Worm (Caenorhabditis elegans) whole organism, L1 larva: Measurements from ENCODE around the gene W09C2.8.

ENCODE experiments used
- Y116A8C.19 ChIP-seq: sonication (generic microtip); optimal IDR thresholded peaks from 2 replicates; lab custom pipeline; 2016; ENCODE audit warnings: missing compliant biosample characterization, missing genetic modification characterization, borderline replicate concordance
- aha-1 ChIP-seq: fragments of 150-350 bp; optimal IDR thresholded peaks from 2 replicates; lab custom pipeline; 2014; ENCODE audit warnings: missing biosample characterization, missing genetic modification characterization
- aly-2 ChIP-seq: fragments of 150-350 bp; optimal IDR thresholded peaks from 2 replicates; lab custom pipeline; 2014; ENCODE audit warnings: missing biosample characterization, missing genetic modification characterization
- blmp-1 ChIP-seq: fragments of 150-350 bp; optimal IDR thresholded peaks from 2 replicates; lab custom pipeline; 2014; ENCODE audit warnings: missing biosample characterization, missing genetic modification characterization
- ceh-82 ChIP-seq, 3 experiments: fragments of 150-350 bp in 1 of 3; sonication (generic microtip) in 2 of 3; optimal IDR thresholded peaks; 2 replicates each; lab custom pipeline; 2014 to 2017; ENCODE audit warnings: missing biosample characterization in 3 of 3, missing genetic modification characterization in 3 of 3
- ceh-90 ChIP-seq: sonication (generic microtip); optimal IDR thresholded peaks from 2 replicates; lab custom pipeline; 2016; ENCODE audit warnings: missing genetic modification characterization, missing compliant biosample characterization
- dpl-1 ChIP-seq, 3 experiments: fragments of 150-350 bp in 2 of 3; sonication (generic microtip) in 1 of 3; optimal IDR thresholded peaks; 2 replicates each; lab custom pipeline; 2014 to 2017; ENCODE audit warnings: missing biosample characterization in 3 of 3, missing genetic modification characterization in 3 of 3, missing genetic modification reagents in 3 of 3
- efl-1 ChIP-seq, 4 experiments: fragments of 150-350 bp; optimal IDR thresholded peaks in 3 of 4; peaks in 1 of 4; 1 replicate in 1 of 4; 2 replicates in 3 of 4; lab custom pipeline; 2014; ENCODE audit warnings: missing biosample characterization in 2 of 4, missing genetic modification characterization in 2 of 4, missing genetic modification reagents in 2 of 4
- efl-3 ChIP-seq: fragments of 200-800 bp; sonication (Bioruptor generic); optimal IDR thresholded peaks from 2 replicates; lab custom pipeline; 2018; ENCODE audit warnings: mild to moderate bottlenecking, missing genetic modification characterization, missing compliant biosample characterization
- egl-27 ChIP-seq, 2 experiments: fragments of 150-350 bp in 1 of 2; sonication (generic microtip); optimal IDR thresholded peaks; 3 replicates each; lab custom pipeline; 2017 to 2018; ENCODE audit warnings: missing biosample characterization in 2 of 2, missing genetic modification characterization in 2 of 2, missing genetic modification reagents in 2 of 2
- elt-2 ChIP-seq: sonication (generic microtip); optimal IDR thresholded peaks from 2 replicates; lab custom pipeline; 2016; ENCODE audit warnings: missing genetic modification characterization, mild to moderate bottlenecking, inconsistent platforms, missing compliant biosample characterization, missing genetic modification reagents
- elt-3 ChIP-seq, 6 experiments: fragments of 150-350 bp in 1 of 6; sonication (generic microtip); optimal IDR thresholded peaks; 2 replicates each; lab custom pipeline; 2017 to 2018; ENCODE audit warnings: missing biosample characterization in 6 of 6, missing genetic modification characterization in 6 of 6, inconsistent platforms in 1 of 6
- fkh-10 ChIP-seq: sonication (generic microtip); optimal IDR thresholded peaks from 2 replicates; lab custom pipeline; 2017; ENCODE audit warnings: missing biosample characterization, missing genetic modification reagents, missing genetic modification characterization
- hlh-17 ChIP-seq: fragments of 200-800 bp; sonication (Bioruptor generic); optimal IDR thresholded peaks from 2 replicates; lab custom pipeline; 2018; ENCODE audit warnings: missing genetic modification characterization, mild to moderate bottlenecking, missing compliant biosample characterization, moderate library complexity, borderline replicate concordance
- hpl-2 ChIP-seq: fragments of 150-350 bp; optimal IDR thresholded peaks from 2 replicates; lab custom pipeline; 2014; ENCODE audit warnings: missing biosample characterization, missing genetic modification reagents, missing genetic modification characterization
- irx-1 ChIP-seq: sonication (generic microtip); optimal IDR thresholded peaks from 2 replicates; lab custom pipeline; 2016; ENCODE audit warnings: missing genetic modification characterization, missing compliant biosample characterization
- isw-1 ChIP-seq: fragments of 200-800 bp; sonication (Bioruptor generic); IDR thresholded peaks from 2 replicates; pipeline ENCODE4 v1.3.6; 2022; ENCODE audit warnings: missing genetic modification characterization, missing compliant biosample characterization
- jun-1 ChIP-seq: fragments of 150-350 bp; optimal IDR thresholded peaks from 2 replicates; lab custom pipeline; 2014; ENCODE audit warnings: missing biosample characterization, missing genetic modification reagents, missing genetic modification characterization
- lin-14 ChIP-seq: fragments of 200-800 bp; sonication (Bioruptor generic); optimal IDR thresholded peaks from 2 replicates; lab custom pipeline; 2018; ENCODE audit warnings: mild to moderate bottlenecking, missing genetic modification characterization, moderate library complexity, missing compliant biosample characterization
- lin-35 ChIP-seq, 2 experiments: fragments of 150-350 bp; optimal IDR thresholded peaks; 2 replicates each; lab custom pipeline; 2014; ENCODE audit warnings: missing biosample characterization in 2 of 2, missing genetic modification characterization in 2 of 2, missing genetic modification reagents in 2 of 2
- lir-3 ChIP-seq: sonication (generic microtip); optimal IDR thresholded peaks from 2 replicates; lab custom pipeline; 2016; ENCODE audit warnings: mild to moderate bottlenecking, missing genetic modification characterization, moderate library complexity, missing compliant biosample characterization; ENCODE audit not compliant: poor library complexity
- lsy-2 ChIP-seq, 2 experiments: fragments of 150-350 bp; optimal IDR thresholded peaks; 2 replicates each; lab custom pipeline; 2014; ENCODE audit warnings: missing biosample characterization in 2 of 2, missing genetic modification characterization in 2 of 2
- mdl-1 ChIP-seq, 2 experiments: fragments of 150-350 bp; optimal IDR thresholded peaks; 2 replicates each; lab custom pipeline; 2014 to 2017; ENCODE audit warnings: missing biosample characterization in 2 of 2, missing genetic modification characterization in 2 of 2, inconsistent platforms in 1 of 2
- mef-2 ChIP-seq: fragments of 150-350 bp; optimal IDR thresholded peaks from 2 replicates; lab custom pipeline; 2014; ENCODE audit warnings: missing biosample characterization, missing genetic modification characterization
- mep-1 ChIP-seq: fragments of 150-350 bp; optimal IDR thresholded peaks from 2 replicates; lab custom pipeline; 2014; ENCODE audit warnings: missing biosample characterization, missing genetic modification characterization
- nhr-11 ChIP-seq: fragments of 150-350 bp; optimal IDR thresholded peaks from 2 replicates; lab custom pipeline; 2014; ENCODE audit warnings: missing biosample characterization, missing genetic modification characterization
- nhr-20 ChIP-seq: sonication (generic microtip); optimal IDR thresholded peaks from 2 replicates; lab custom pipeline; 2016; ENCODE audit warnings: mild to moderate bottlenecking, missing genetic modification characterization, missing compliant biosample characterization
- nhr-237 ChIP-seq: fragments of 150-350 bp; optimal IDR thresholded peaks from 2 replicates; lab custom pipeline; 2014; ENCODE audit warnings: missing biosample characterization, missing genetic modification characterization
- nhr-28 ChIP-seq: fragments of 150-350 bp; optimal IDR thresholded peaks from 2 replicates; lab custom pipeline; 2014; ENCODE audit warnings: missing biosample characterization, missing genetic modification characterization
- nhr-71 ChIP-seq: sonication (generic microtip); optimal IDR thresholded peaks from 2 replicates; lab custom pipeline; 2016; ENCODE audit warnings: mild to moderate bottlenecking, missing genetic modification characterization, moderate library complexity, missing compliant biosample characterization
- nhr-85 ChIP-seq: sonication (generic microtip); peaks from one replicate; lab custom pipeline; 2016; ENCODE audit warnings: missing genetic modification characterization, inconsistent platforms, missing compliant biosample characterization
- nhr-90 ChIP-seq: sonication (generic microtip); optimal IDR thresholded peaks from 2 replicates; lab custom pipeline; 2016; ENCODE audit warnings: mild to moderate bottlenecking, missing genetic modification characterization, missing compliant biosample characterization; ENCODE audit not compliant: poor library complexity
- rnt-1 ChIP-seq: sonication (generic microtip); optimal IDR thresholded peaks from 2 replicates; lab custom pipeline; 2016; ENCODE audit warnings: mild to moderate bottlenecking, missing genetic modification characterization, moderate library complexity, missing compliant biosample characterization
- skn-1 ChIP-seq: fragments of 150-350 bp; optimal IDR thresholded peaks from 2 replicates; lab custom pipeline; 2014; ENCODE audit warnings: missing biosample characterization, missing genetic modification characterization
- snu-23 ChIP-seq: sonication (generic microtip); optimal IDR thresholded peaks from 2 replicates; lab custom pipeline; 2016; ENCODE audit warnings: missing genetic modification characterization, missing compliant biosample characterization
- sptf-1 ChIP-seq: fragments of 150-350 bp; optimal IDR thresholded peaks from 2 replicates; lab custom pipeline; 2014; ENCODE audit warnings: missing biosample characterization, missing genetic modification characterization
- sup-37 ChIP-seq: fragments of 200-800 bp; sonication (Bioruptor generic); optimal IDR thresholded peaks from 2 replicates; lab custom pipeline; 2018; ENCODE audit warnings: mild to moderate bottlenecking, missing genetic modification characterization, missing compliant biosample characterization
- swsn-7 ChIP-seq: sonication (generic microtip); optimal IDR thresholded peaks from 2 replicates; lab custom pipeline; 2016; ENCODE audit warnings: missing genetic modification characterization, missing compliant biosample characterization
- tbx-2 ChIP-seq: sonication (generic microtip); optimal IDR thresholded peaks from 2 replicates; lab custom pipeline; 2016; ENCODE audit warnings: missing genetic modification characterization, missing compliant biosample characterization
- tlp-1 ChIP-seq: fragments of 150-350 bp; optimal IDR thresholded peaks from 2 replicates; lab custom pipeline; 2014; ENCODE audit warnings: missing biosample characterization, missing genetic modification characterization
- zag-1 ChIP-seq: fragments of 150-350 bp; optimal IDR thresholded peaks from 2 replicates; lab custom pipeline; 2014; ENCODE audit warnings: missing biosample characterization, missing genetic modification characterization
- ztf-4 ChIP-seq: fragments of 150-350 bp; optimal IDR thresholded peaks from 2 replicates; lab custom pipeline; 2014; ENCODE audit warnings: missing biosample characterization, missing genetic modification characterization

Gene W09C2.8

DNA sequence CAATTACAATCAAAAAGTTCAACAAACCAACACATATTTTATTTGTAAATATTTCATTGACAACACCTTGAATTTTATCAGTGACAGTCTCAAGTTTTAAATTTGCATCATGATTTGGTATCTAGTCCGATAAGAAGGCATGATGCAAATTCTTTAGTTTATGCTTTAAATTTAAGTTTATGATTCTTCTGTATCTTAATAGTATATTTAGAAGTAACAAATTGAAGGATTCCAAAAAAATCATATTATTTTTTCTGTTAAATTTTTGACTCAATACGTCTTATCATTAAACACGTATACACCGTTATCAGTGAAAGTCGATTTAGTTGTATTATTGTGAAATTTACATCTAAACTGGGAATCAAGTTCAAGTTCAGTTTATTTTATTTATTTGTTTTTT lies 27.1 kb upstream of the W09C2.8 start, which contains the start of gene chca-1:
TSS of gene chca-1 (plus strand) at position 161 of the 400 bp plus-strand sequence.
- TF ChIP-seq aly-2: no peak
- TF ChIP-seq nhr-71 (tag; lab: Kevin White, UChicago): peak; percentile 36
- TF ChIP-seq mef-2 (tag; lab: Kevin White, UChicago): no peak
- TF ChIP-seq hlh-17 (GFP tag; lab: Kevin White, UChicago): no peak
- no peak for TF ChIP-seq sup-37 (GFP tag; lab: Kevin White, UChicago)
- TF ChIP-seq nhr-20 (tag; lab: Kevin White, UChicago): peak; percentile 2
- peak; percentile 94 for TF ChIP-seq elt-2 (tag; lab: Kevin White, UChicago)
- peak; percentile 14 for TF ChIP-seq nhr-90 (tag; lab: Kevin White, UChicago)
- TF ChIP-seq tlp-1 (tag; lab: Kevin White, UChicago): peak; percentile 79
- TF ChIP-seq, all 84 proteins: peak for 5

DNA sequence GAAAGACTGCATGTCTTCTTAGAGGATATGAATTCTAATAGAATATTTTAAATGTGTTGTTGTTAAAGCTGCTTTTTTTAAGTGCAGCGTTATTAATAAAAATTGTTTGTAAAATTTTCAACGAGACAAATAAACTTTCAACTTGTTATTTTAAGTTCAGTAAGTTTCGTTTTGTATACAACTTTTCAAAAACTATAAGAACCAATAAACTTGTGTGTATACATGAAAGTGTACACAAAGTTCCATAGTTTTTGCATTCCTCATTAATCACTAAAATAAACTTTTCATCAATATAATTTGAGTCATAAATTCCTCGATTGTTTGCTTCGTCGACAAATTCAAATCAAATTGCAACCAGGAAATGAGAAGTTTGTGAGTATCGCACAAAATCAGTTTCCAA lies 24.5 kb upstream of the W09C2.8 start, which contains the start of gene srm-3:
TSS of gene srm-3 (plus strand) at position 301 of the 400 bp plus-strand sequence.
- TF ChIP-seq hpl-2 (GFP tag; lab: Kevin White, UChicago) (no peak), nhr-28 (no peak), skn-1 (tag; lab: Kevin White, UChicago) (no peak), efl-3 (GFP tag; lab: Kevin White, UChicago) (no peak), sptf-1 (no peak), isw-1 (no peak), nhr-11 (no peak), Y116A8C.19 (tag; lab: Kevin White, UChicago) (no peak), lin-35 (GFP tag; optimal IDR thresholded peaks at IDR 0.05; lab: Kevin White, UChicago) (no peak), egl-27 (tag; optimal IDR thresholded peaks at IDR 0.05; lab: Kevin White, UChicago) (no peak)

DNA sequence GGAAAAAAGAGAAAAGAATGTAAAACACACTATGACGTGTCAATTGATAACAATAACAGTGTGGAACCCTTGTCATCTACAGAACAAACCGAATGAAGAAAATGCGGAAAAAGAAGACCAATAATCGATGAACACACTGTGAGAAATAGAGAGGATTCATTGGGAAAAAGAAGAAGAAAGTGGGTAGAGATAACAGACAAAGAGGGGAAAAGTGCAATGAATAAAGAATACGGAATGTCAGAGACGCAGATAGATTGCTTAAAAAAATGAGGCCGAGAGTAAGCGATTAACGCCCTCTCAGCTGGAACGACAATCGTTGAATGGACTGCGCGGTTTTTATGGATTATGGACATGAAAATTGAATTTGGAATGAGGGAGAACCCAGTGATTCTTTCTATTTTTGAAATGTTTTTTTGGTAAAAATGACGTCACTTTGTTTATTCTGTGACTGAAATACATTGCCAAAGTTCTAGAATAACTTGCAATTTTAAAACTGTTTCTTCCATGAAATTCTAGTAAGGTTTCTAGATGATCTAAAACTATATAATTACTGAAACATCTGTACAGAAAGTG lies 23.7 kb upstream of the W09C2.8 start, which contains the start of gene amph-1:
TSS of gene amph-1 (minus strand) at position 85 of the 573 bp plus-strand sequence.
- no peak for TF ChIP-seq elt-2 (tag; lab: Kevin White, UChicago)
- no peak for TF ChIP-seq nhr-237 (tag; lab: Kevin White, UChicago)
- TF ChIP-seq jun-1 (tag; lab: Kevin White, UChicago): peak; percentile 2
- peak; percentile 37 for TF ChIP-seq nhr-71 (tag; lab: Kevin White, UChicago)
- TF ChIP-seq skn-1 (tag; lab: Kevin White, UChicago): peak; percentile 1
- peak in 2 of 3 experiments; percentile 1 to 19 for TF ChIP-seq dpl-1 (GFP tag; optimal IDR thresholded peaks at IDR 0.05; lab: Kevin White, UChicago)
- TF ChIP-seq ceh-90 (tag; lab: Kevin White, UChicago): no peak
- no peak for TF ChIP-seq aha-1
- TF ChIP-seq tbx-2: peak; percentile 15
- peak; percentile 35 for TF ChIP-seq nhr-20 (tag; lab: Kevin White, UChicago)
- no peak for TF ChIP-seq fkh-10 (GFP tag; lab: Kevin White, UChicago)
- peak; percentile 45 for TF ChIP-seq rnt-1 (tag; lab: Kevin White, UChicago)
- TF ChIP-seq mdl-1 (tag; optimal IDR thresholded peaks at IDR 0.05; lab: Kevin White, UChicago): no peak
- TF ChIP-seq lsy-2 (tag; optimal IDR thresholded peaks at IDR 0.05; lab: Kevin White, UChicago): peak; percentile 20 to 60
- peak; percentile 19 for TF ChIP-seq swsn-7 (tag; lab: Kevin White, UChicago)
- TF ChIP-seq zag-1: no peak
- peak in 1 of 3 experiments; percentile 1 for TF ChIP-seq ceh-82 (tag; optimal IDR thresholded peaks at IDR 0.05; lab: Kevin White, UChicago)
- peak in 1 of 6 experiments; percentile 8 for TF ChIP-seq elt-3 (tag; optimal IDR thresholded peaks at IDR 0.05; lab: Kevin White, UChicago)
- peak; percentile 83 for TF ChIP-seq lin-14 (GFP tag; lab: Kevin White, UChicago)
- TF ChIP-seq efl-1 (optimal IDR thresholded peaks at IDR 0.05; lab: Kevin White, UChicago): peak; percentile 47 to 62
- TF ChIP-seq efl-1 (GFP tag; optimal IDR thresholded peaks at IDR 0.05 in 1 of 2; lab: Kevin White, UChicago): no peak
- peak; percentile 75 for TF ChIP-seq blmp-1 (tag; lab: Kevin White, UChicago)
- TF ChIP-seq snu-23 (GFP tag; lab: Kevin White, UChicago): peak; percentile 58
- no peak for TF ChIP-seq ztf-4 (tag; lab: Kevin White, UChicago)
- peak; percentile 2 for TF ChIP-seq lir-3 (tag; lab: Kevin White, UChicago)
- TF ChIP-seq efl-3 (GFP tag; lab: Kevin White, UChicago): no peak
- TF ChIP-seq mep-1 (tag; lab: Kevin White, UChicago): peak; percentile 65
- TF ChIP-seq irx-1: no peak
- peak; percentile 57 for TF ChIP-seq nhr-85 (tag; lab: Kevin White, UChicago)
- TF ChIP-seq lin-35 (GFP tag; optimal IDR thresholded peaks at IDR 0.05; lab: Kevin White, UChicago): peak; percentile 41
